Fruit fly (Drosophila melanogaster) whole organism, wandering third instar larva: ENCODE results near the gene CG31789.

Experiments
- Abd-B ChIP-seq: fragments of >200 bp; optimal IDR thresholded peaks from 2 replicates; lab custom pipeline; 2017; ENCODE audit warnings: missing biosample characterization, missing genetic modification characterization
- CG32264 ChIP-seq: fragments of 200-800 bp; sonication (Bioruptor generic); optimal IDR thresholded peaks from 2 replicates; lab custom pipeline; 2016; ENCODE audit warnings: missing biosample characterization, missing genetic modification characterization
- CG9705 ChIP-seq: fragments of 200-800 bp; sonication (Bioruptor generic); optimal IDR thresholded peaks from 2 replicates; lab custom pipeline; 2018; ENCODE audit warnings: missing biosample characterization, mild to moderate bottlenecking, missing genetic modification characterization
- CrebA ChIP-seq: fragments of 200-800 bp; sonication (Bioruptor generic); optimal IDR thresholded peaks from 2 replicates; lab custom pipeline; 2016; ENCODE audit warnings: missing biosample characterization, mild to moderate bottlenecking, missing genetic modification characterization, borderline replicate concordance
- Dfd ChIP-seq: fragments of >200 bp; optimal IDR thresholded peaks from 2 replicates; lab custom pipeline; 2017; ENCODE audit warnings: missing biosample characterization, missing genetic modification characterization
- Dif ChIP-seq: fragments of 200-275, 200-300 bp; sonication (Bioruptor generic); optimal IDR thresholded peaks from 2 replicates; lab custom pipeline; 2018; ENCODE audit warnings: missing biosample characterization, missing genetic modification characterization; ENCODE audit not compliant: partially characterized antibody
- GATAd ChIP-seq: sonication (Bioruptor generic); optimal IDR thresholded peaks from 2 replicates; lab custom pipeline; 2016; ENCODE audit warnings: missing biosample characterization, missing genetic modification characterization
- HLH106 ChIP-seq: fragments of 200-800 bp; optimal IDR thresholded peaks from 3 replicates; lab custom pipeline; 2019; ENCODE audit warnings: missing biosample characterization, mild to moderate bottlenecking, missing genetic modification characterization, moderate library complexity
- Hnf4 ChIP-seq: fragments of 200-800 bp; sonication (Bioruptor generic); optimal IDR thresholded peaks from 2 replicates; lab custom pipeline; 2016; ENCODE audit warnings: missing biosample characterization, mild to moderate bottlenecking, missing genetic modification characterization
- Hr78 ChIP-seq: fragments of >200 bp; optimal IDR thresholded peaks from 2 replicates; lab custom pipeline; 2017; ENCODE audit warnings: missing biosample characterization, missing genetic modification characterization
- Hr83 ChIP-seq: fragments of 200-300 bp; sonication (Bioruptor generic); optimal IDR thresholded peaks from 2 replicates; lab custom pipeline; 2016; ENCODE audit warnings: missing biosample characterization, mild to moderate bottlenecking, missing genetic modification characterization, moderate library complexity; ENCODE audit not compliant: poor library complexity, severe bottlenecking
- Jra ChIP-seq: sonication (Bioruptor generic); optimal IDR thresholded peaks from 2 replicates; lab custom pipeline; 2016; ENCODE audit warnings: missing biosample characterization, missing genetic modification characterization
- Mio ChIP-seq: sonication (Bioruptor generic); optimal IDR thresholded peaks from 2 replicates; lab custom pipeline; 2016; ENCODE audit warnings: missing biosample characterization, missing genetic modification characterization
- Myc ChIP-seq: fragments of >200 bp; optimal IDR thresholded peaks from 2 replicates; lab custom pipeline; 2017
- N ChIP-seq: fragments of >200 bp; optimal IDR thresholded peaks from 2 replicates; lab custom pipeline; 2018; ENCODE audit warnings: missing biosample characterization, missing external identifiers, missing genetic modification characterization
- OdsH ChIP-seq: fragments of 200-800 bp; sonication (Bioruptor generic); optimal IDR thresholded peaks from 2 replicates; lab custom pipeline; 2016; ENCODE audit warnings: missing biosample characterization, mild to moderate bottlenecking, missing genetic modification characterization
- Rel ChIP-seq, 2 experiments: fragments of 200-800 bp; sonication (Bioruptor generic) in 1 of 2; optimal IDR thresholded peaks; 2 replicates in 1 of 2; 3 replicates in 1 of 2; lab custom pipeline; 2016 to 2019; ENCODE audit warnings: mild to moderate bottlenecking in 2 of 2, missing biosample characterization in 2 of 2, missing genetic modification characterization in 2 of 2, moderate library complexity in 1 of 2
- Sp1 ChIP-seq: fragments of 200-800 bp; sonication (Bioruptor generic); optimal IDR thresholded peaks from 3 replicates; lab custom pipeline; 2019; ENCODE audit warnings: missing biosample characterization, mild to moderate bottlenecking, missing genetic modification characterization, moderate library complexity
- Vsx2 ChIP-seq: fragments of 200-300, 225-300 bp; sonication (Bioruptor generic); optimal IDR thresholded peaks from 2 replicates; lab custom pipeline; 2018; ENCODE audit warnings: missing biosample characterization, missing genetic modification characterization; ENCODE audit not compliant: partially characterized antibody
- br ChIP-seq: fragments of 200-800 bp; sonication (Bioruptor generic); optimal IDR thresholded peaks from 2 replicates; lab custom pipeline; 2016; ENCODE audit warnings: missing biosample characterization, missing genetic modification characterization
- brk ChIP-seq: fragments of 200-800 bp; sonication (Bioruptor generic); optimal IDR thresholded peaks from 2 replicates; lab custom pipeline; 2016; ENCODE audit warnings: missing biosample characterization, mild to moderate bottlenecking, missing genetic modification characterization
- dl ChIP-seq, 2 experiments: fragments of 175-275, 200-275 bp in 1 of 2; fragments of 200-275 bp in 1 of 2; sonication (Bioruptor generic); optimal IDR thresholded peaks; lab custom pipeline; 2018; ENCODE audit warnings: mild to moderate bottlenecking in 2 of 2, missing biosample characterization in 2 of 2, missing genetic modification characterization in 2 of 2, moderate library complexity in 2 of 2; ENCODE audit not compliant: partially characterized antibody in 2 of 2, insufficient read depth in 1 of 2
- dmrt93B ChIP-seq: fragments of 200-800 bp; sonication (Bioruptor generic); optimal IDR thresholded peaks from 2 replicates; lab custom pipeline; 2018; ENCODE audit warnings: missing biosample characterization, mild to moderate bottlenecking, missing genetic modification characterization
- dsf ChIP-seq: sonication (Bioruptor generic); optimal IDR thresholded peaks from 2 replicates; lab custom pipeline; 2016; ENCODE audit warnings: missing biosample characterization, missing genetic modification characterization, borderline replicate concordance
- ey ChIP-seq: fragments of 200-800 bp; sonication (Bioruptor generic); optimal IDR thresholded peaks from 2 replicates; lab custom pipeline; 2016; ENCODE audit warnings: missing biosample characterization, missing genetic modification characterization
- foxo ChIP-seq, 2 experiments: fragments of 200-800 bp; sonication (Bioruptor generic); optimal IDR thresholded peaks; 2 replicates in 1 of 2; 3 replicates in 1 of 2; lab custom pipeline; 2016 to 2017; ENCODE audit warnings: missing biosample characterization in 2 of 2, missing genetic modification characterization in 2 of 2
- fru ChIP-seq: fragments of 200-800 bp; sonication (Bioruptor generic); optimal IDR thresholded peaks from 3 replicates; lab custom pipeline; 2016; ENCODE audit warnings: missing biosample characterization, mild to moderate bottlenecking, missing genetic modification characterization
- h ChIP-seq: fragments of 200-800 bp; sonication (Bioruptor generic); optimal IDR thresholded peaks from 3 replicates; lab custom pipeline; 2016; ENCODE audit warnings: missing biosample characterization, mild to moderate bottlenecking, missing genetic modification characterization
- jim ChIP-seq: fragments of 175-275, 200-325 bp; sonication (Bioruptor generic); optimal IDR thresholded peaks from 2 replicates; lab custom pipeline; 2016; ENCODE audit warnings: missing biosample characterization, mild to moderate bottlenecking, missing genetic modification characterization
- lola ChIP-seq: fragments of >200 bp; optimal IDR thresholded peaks from 2 replicates; lab custom pipeline; 2017; ENCODE audit warnings: missing biosample characterization, missing genetic modification characterization
- pan ChIP-seq: fragments of >200 bp; optimal IDR thresholded peaks from 2 replicates; lab custom pipeline; 2017
- psq ChIP-seq: fragments of 200-800 bp; sonication (Bioruptor generic); optimal IDR thresholded peaks from 3 replicates; lab custom pipeline; 2017; ENCODE audit warnings: missing biosample characterization, mild to moderate bottlenecking, missing genetic modification characterization, moderate library complexity
- rgr ChIP-seq: fragments of 200-800 bp; sonication (Bioruptor generic); optimal IDR thresholded peaks from 3 replicates; lab custom pipeline; 2016; ENCODE audit warnings: missing biosample characterization, mild to moderate bottlenecking, missing genetic modification characterization
- sage ChIP-seq: fragments of 200-800 bp; sonication (Bioruptor generic); optimal IDR thresholded peaks from 2 replicates; lab custom pipeline; 2016; ENCODE audit warnings: missing biosample characterization, mild to moderate bottlenecking, missing genetic modification characterization
- sv ChIP-seq: fragments of 200-800 bp; sonication (Bioruptor generic); optimal IDR thresholded peaks from 3 replicates; lab custom pipeline; 2016; ENCODE audit warnings: missing biosample characterization, missing genetic modification characterization
- tai ChIP-seq: sonication (Bioruptor generic); optimal IDR thresholded peaks from 2 replicates; lab custom pipeline; 2016; ENCODE audit warnings: missing biosample characterization, missing genetic modification characterization
- usp ChIP-seq: fragments of >200 bp; optimal IDR thresholded peaks from 2 replicates; lab custom pipeline; 2017; ENCODE audit warnings: missing biosample characterization, missing genetic modification characterization
- woc ChIP-seq: sonication (Bioruptor generic); optimal IDR thresholded peaks from 2 replicates; lab custom pipeline; 2016; ENCODE audit warnings: missing biosample characterization, mild to moderate bottlenecking, missing genetic modification characterization

The CG31789 gene

dm6 chr2L:18568715-18569114 is 37.0 kb upstream of the CG31789 start:
- TF ChIP-seq brk (GFP tag; lab: Kevin White, UChicago) (no peak), h (GFP tag; lab: Kevin White, UChicago) (peak; percentile 55), lola (GFP tag; lab: Kevin White, UChicago) (no peak)
- TF ChIP-seq, all 38 proteins: peak for 1

- no peak for TF ChIP-seq Vsx2 (GFP tag; lab: Kevin White, UChicago)
- no peak for TF ChIP-seq HLH106
- no peak for TF ChIP-seq pan (lab: Kevin White, UChicago)
- TF ChIP-seq CG32264 (GFP tag; lab: Kevin White, UChicago), result no peak
- no peak for TF ChIP-seq foxo (GFP tag; optimal IDR thresholded peaks at IDR 0.05; lab: Kevin White, UChicago)
- TF ChIP-seq Mio, result no peak
- no peak for TF ChIP-seq lola (GFP tag; lab: Kevin White, UChicago)
- peak; percentile 36 for TF ChIP-seq OdsH (GFP tag; lab: Kevin White, UChicago)
- TF ChIP-seq Hnf4, result peak; percentile 72
- TF ChIP-seq CG9705 (GFP tag; lab: Kevin White, UChicago), result no peak
- no peak for TF ChIP-seq Hr78 (GFP tag; lab: Kevin White, UChicago)
- no peak for TF ChIP-seq GATAd
- TF ChIP-seq brk (GFP tag; lab: Kevin White, UChicago), result no peak
- no peak for TF ChIP-seq CrebA (GFP tag; lab: Kevin White, UChicago)
- TF ChIP-seq Hr83, result peak; percentile 79
- no peak for TF ChIP-seq woc
- no peak for TF ChIP-seq dsf
- TF ChIP-seq Jra (GFP tag; lab: Kevin White, UChicago), result no peak
- peak in 1 of 2 experiments; percentile 47 for TF ChIP-seq dl (GFP tag; optimal IDR thresholded peaks at IDR 0.05; lab: Kevin White, UChicago; ENCODE audit: insufficient read depth in 1 of 2, partially characterized antibody in 2 of 2)
- peak; percentile 29 for TF ChIP-seq h (GFP tag; lab: Kevin White, UChicago)
- TF ChIP-seq sage (GFP tag; lab: Kevin White, UChicago), result no peak
- no peak for TF ChIP-seq tai (GFP tag; lab: Kevin White, UChicago)
- peak; percentile 92 for TF ChIP-seq psq (GFP tag; lab: Kevin White, UChicago)
- no peak for TF ChIP-seq Abd-B (GFP tag; lab: Kevin White, UChicago)
- TF ChIP-seq jim (GFP tag; lab: Kevin White, UChicago), result peak; percentile 49
- no peak for TF ChIP-seq Rel (GFP tag; optimal IDR thresholded peaks at IDR 0.05; lab: Kevin White, UChicago)
- peak; percentile 42 for TF ChIP-seq Rel (tag; optimal IDR thresholded peaks at IDR 0.05; lab: Kevin White, UChicago)
- no peak for TF ChIP-seq sv
- TF ChIP-seq Myc, result no peak
- peak; percentile 6 for TF ChIP-seq Sp1 (GFP tag; lab: Kevin White, UChicago)
- TF ChIP-seq usp (GFP tag; lab: Kevin White, UChicago), result no peak
- no peak for TF ChIP-seq br (GFP tag; lab: Kevin White, UChicago)
- TF ChIP-seq fru, result no peak
- TF ChIP-seq ey (GFP tag; lab: Kevin White, UChicago), result no peak
- no peak for TF ChIP-seq Dfd (GFP tag; lab: Kevin White, UChicago)
- peak; percentile 83 for TF ChIP-seq Dif (GFP tag; lab: Kevin White, UChicago)
- no peak for TF ChIP-seq N (GFP tag; lab: Kevin White, UChicago)
- no peak for TF ChIP-seq dmrt93B (GFP tag; lab: Kevin White, UChicago)
- TF ChIP-seq rgr (GFP tag; lab: Kevin White, UChicago), result peak; percentile 38
These were observed 33.9 kb upstream of the CG31789 start for dm6 chr2L:18571724-18572427.
